Worm (Caenorhabditis elegans) whole organism, L1 larva: ENCODE results near the gene F48G7.5.

Experiments used
- C04F5.9 ChIP-seq: sonication (generic microtip); optimal IDR thresholded peaks from 2 replicates; lab custom pipeline; 2016; ENCODE audit warnings: missing genetic modification characterization, missing compliant biosample characterization
- F16B12.6 ChIP-seq: fragments of 150-350 bp; optimal IDR thresholded peaks from 2 replicates; lab custom pipeline; 2014; ENCODE audit warnings: missing biosample characterization, missing genetic modification characterization
- alr-1 ChIP-seq: fragments of 200-800 bp; sonication (Bioruptor generic); optimal IDR thresholded peaks from 2 replicates; lab custom pipeline; 2018; ENCODE audit warnings: borderline replicate concordance, mild to moderate bottlenecking, missing genetic modification characterization, missing compliant biosample characterization
- ama-1 ChIP-seq: fragments of 150-350 bp; optimal IDR thresholded peaks from 2 replicates; lab custom pipeline; 2014
- blmp-1 ChIP-seq: fragments of 150-350 bp; optimal IDR thresholded peaks from 2 replicates; lab custom pipeline; 2014; ENCODE audit warnings: missing biosample characterization, missing genetic modification characterization
- dpl-1 ChIP-seq, 3 experiments: fragments of 150-350 bp in 2 of 3; sonication (generic microtip) in 1 of 3; optimal IDR thresholded peaks; 2 replicates each; lab custom pipeline; 2014 to 2017; ENCODE audit warnings: missing biosample characterization in 3 of 3, missing genetic modification characterization in 3 of 3, missing genetic modification reagents in 3 of 3
- efl-3 ChIP-seq: fragments of 200-800 bp; sonication (Bioruptor generic); optimal IDR thresholded peaks from 2 replicates; lab custom pipeline; 2018; ENCODE audit warnings: mild to moderate bottlenecking, missing genetic modification characterization, missing compliant biosample characterization
- elt-2 ChIP-seq: sonication (generic microtip); optimal IDR thresholded peaks from 2 replicates; lab custom pipeline; 2016; ENCODE audit warnings: missing genetic modification characterization, mild to moderate bottlenecking, inconsistent platforms, missing compliant biosample characterization, missing genetic modification reagents
- elt-3 ChIP-seq, 6 experiments: fragments of 150-350 bp in 1 of 6; sonication (generic microtip); optimal IDR thresholded peaks; 2 replicates each; lab custom pipeline; 2017 to 2018; ENCODE audit warnings: missing biosample characterization in 6 of 6, missing genetic modification characterization in 6 of 6, inconsistent platforms in 1 of 6
- fos-1 ChIP-seq: fragments of 150-350 bp; optimal IDR thresholded peaks from 2 replicates; lab custom pipeline; 2014; ENCODE audit warnings: missing biosample characterization, missing genetic modification characterization
- hlh-17 ChIP-seq: fragments of 200-800 bp; sonication (Bioruptor generic); optimal IDR thresholded peaks from 2 replicates; lab custom pipeline; 2018; ENCODE audit warnings: missing genetic modification characterization, mild to moderate bottlenecking, missing compliant biosample characterization, moderate library complexity, borderline replicate concordance
- hlh-4 ChIP-seq: sonication (generic microtip); optimal IDR thresholded peaks from 2 replicates; lab custom pipeline; 2016; ENCODE audit warnings: mild to moderate bottlenecking, missing genetic modification characterization, missing compliant biosample characterization
- jun-1 ChIP-seq: fragments of 150-350 bp; optimal IDR thresholded peaks from 2 replicates; lab custom pipeline; 2014; ENCODE audit warnings: missing biosample characterization, missing genetic modification reagents, missing genetic modification characterization
- lin-15B ChIP-seq: fragments of 150-350 bp; sonication (generic microtip); optimal IDR thresholded peaks from 3 replicates; lab custom pipeline; 2014; ENCODE audit warnings: missing biosample characterization, missing genetic modification characterization
- lin-35 ChIP-seq, 2 experiments: fragments of 150-350 bp; optimal IDR thresholded peaks; 2 replicates each; lab custom pipeline; 2014; ENCODE audit warnings: missing biosample characterization in 2 of 2, missing genetic modification characterization in 2 of 2, missing genetic modification reagents in 2 of 2
- lin-39 ChIP-seq: fragments of 150-350 bp; optimal IDR thresholded peaks from 2 replicates; lab custom pipeline; 2014; ENCODE audit warnings: missing biosample characterization, missing genetic modification reagents, missing genetic modification characterization
- mdl-1 ChIP-seq, 2 experiments: fragments of 150-350 bp; optimal IDR thresholded peaks; 2 replicates each; lab custom pipeline; 2014 to 2017; ENCODE audit warnings: missing biosample characterization in 2 of 2, missing genetic modification characterization in 2 of 2, inconsistent platforms in 1 of 2
- mef-2 ChIP-seq: fragments of 150-350 bp; optimal IDR thresholded peaks from 2 replicates; lab custom pipeline; 2014; ENCODE audit warnings: missing biosample characterization, missing genetic modification characterization
- nhr-11 ChIP-seq: fragments of 150-350 bp; optimal IDR thresholded peaks from 2 replicates; lab custom pipeline; 2014; ENCODE audit warnings: missing biosample characterization, missing genetic modification characterization
- nhr-19 ChIP-seq: fragments of 200-800 bp; sonication (Bioruptor generic); conservative IDR thresholded peaks from 2 replicates; pipeline ENCODE4 v1.3.6; 2022; ENCODE audit warnings: missing genetic modification characterization, missing compliant biosample characterization
- nhr-20 ChIP-seq: sonication (generic microtip); optimal IDR thresholded peaks from 2 replicates; lab custom pipeline; 2016; ENCODE audit warnings: mild to moderate bottlenecking, missing genetic modification characterization, missing compliant biosample characterization
- nhr-28 ChIP-seq: fragments of 150-350 bp; optimal IDR thresholded peaks from 2 replicates; lab custom pipeline; 2014; ENCODE audit warnings: missing biosample characterization, missing genetic modification characterization
- nhr-77 ChIP-seq: fragments of 150-350 bp; optimal IDR thresholded peaks from 2 replicates; lab custom pipeline; 2014; ENCODE audit warnings: missing biosample characterization, missing genetic modification characterization
- nhr-85 ChIP-seq: sonication (generic microtip); peaks from one replicate; lab custom pipeline; 2016; ENCODE audit warnings: missing genetic modification characterization, inconsistent platforms, missing compliant biosample characterization
- pqm-1 ChIP-seq: sonication (generic microtip); optimal IDR thresholded peaks from 3 replicates; lab custom pipeline; 2017; ENCODE audit warnings: missing biosample characterization, missing genetic modification characterization
- rnt-1 ChIP-seq: sonication (generic microtip); optimal IDR thresholded peaks from 2 replicates; lab custom pipeline; 2016; ENCODE audit warnings: mild to moderate bottlenecking, missing genetic modification characterization, moderate library complexity, missing compliant biosample characterization
- skn-1 ChIP-seq: fragments of 150-350 bp; optimal IDR thresholded peaks from 2 replicates; lab custom pipeline; 2014; ENCODE audit warnings: missing biosample characterization, missing genetic modification characterization
- snu-23 ChIP-seq: sonication (generic microtip); optimal IDR thresholded peaks from 2 replicates; lab custom pipeline; 2016; ENCODE audit warnings: missing genetic modification characterization, missing compliant biosample characterization
- sox-4 ChIP-seq: sonication (generic microtip); optimal IDR thresholded peaks from 2 replicates; lab custom pipeline; 2016; ENCODE audit warnings: missing genetic modification characterization, missing compliant biosample characterization
- tbx-2 ChIP-seq: sonication (generic microtip); optimal IDR thresholded peaks from 2 replicates; lab custom pipeline; 2016; ENCODE audit warnings: missing genetic modification characterization, missing compliant biosample characterization
- unc-130 ChIP-seq: fragments of 150-350 bp; optimal IDR thresholded peaks from 2 replicates; lab custom pipeline; 2017; ENCODE audit warnings: missing biosample characterization, missing genetic modification characterization, inconsistent platforms
- unc-62 ChIP-seq: fragments of 150-350 bp; optimal IDR thresholded peaks from 2 replicates; lab custom pipeline; 2014; ENCODE audit warnings: missing biosample characterization, missing genetic modification reagents, missing genetic modification characterization
- unc-86 ChIP-seq: sonication (generic microtip); optimal IDR thresholded peaks from 2 replicates; lab custom pipeline; 2016; ENCODE audit warnings: missing genetic modification characterization, missing compliant biosample characterization
- vab-15 ChIP-seq: sonication (generic microtip); optimal IDR thresholded peaks from 2 replicates; lab custom pipeline; 2017; ENCODE audit warnings: missing genotype, mild to moderate bottlenecking, missing genetic modification characterization, missing compliant biosample characterization
- xbp-1 ChIP-seq: sonication (generic microtip); optimal IDR thresholded peaks from 2 replicates; lab custom pipeline; 2016; ENCODE audit warnings: missing genetic modification characterization, missing compliant biosample characterization

F48G7.5 gene

DNA sequence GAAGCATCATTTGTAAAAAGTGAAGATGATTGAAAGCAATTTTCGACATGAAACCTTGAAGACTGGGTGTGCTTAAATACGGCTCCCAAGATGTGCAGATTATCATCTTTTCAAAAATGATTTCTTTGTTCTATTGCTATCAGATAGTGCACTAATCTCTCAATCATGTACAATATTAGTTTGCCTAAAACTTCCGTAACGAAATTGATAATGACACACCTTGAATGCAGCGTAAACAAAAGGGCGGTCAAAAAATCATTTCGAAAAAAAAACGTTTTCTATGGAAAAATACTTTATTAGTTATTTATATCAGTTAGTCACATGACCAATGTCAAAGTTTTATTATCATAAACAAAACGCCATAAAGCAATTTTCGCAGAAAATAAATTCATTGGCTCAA lies at the start of gene F48G7.5:
F48G7.5 (minus strand) TSS at position 34 of the 400 bp plus-strand sequence.
- no peak for TF ChIP-seq elt-3 (tag; optimal IDR thresholded peaks at IDR 0.05; lab: Kevin White, UChicago)
- peak; percentile 29 for TF ChIP-seq elt-2

DNA sequence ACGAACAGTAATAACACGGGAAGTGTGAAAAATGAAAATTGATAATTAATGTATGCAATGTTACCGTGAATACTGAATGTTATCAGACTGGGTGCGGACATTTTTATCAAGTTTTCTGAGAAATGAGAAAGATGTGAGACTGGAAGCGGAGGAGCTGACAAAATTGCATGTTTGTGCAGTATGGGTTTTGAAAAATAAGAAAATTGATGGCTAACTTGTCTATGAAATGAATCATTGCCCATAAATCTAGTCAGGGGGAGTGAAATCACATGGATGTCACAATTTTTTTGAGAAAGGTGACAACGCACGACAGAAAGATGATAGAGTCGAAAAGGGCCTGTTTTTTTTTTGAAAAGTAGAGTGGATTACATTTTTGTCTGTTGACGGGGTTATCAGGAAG lies 48.6 kb upstream of the F48G7.5 start, which contains the start of gene sru-24:
sru-24 (minus strand) TSS at position 101 of the 400 bp plus-strand sequence.
- TF ChIP-seq tbx-2 (tag; lab: Kevin White, UChicago) (no peak), nhr-85 (tag; lab: Kevin White, UChicago) (peak; percentile 6)

DNA sequence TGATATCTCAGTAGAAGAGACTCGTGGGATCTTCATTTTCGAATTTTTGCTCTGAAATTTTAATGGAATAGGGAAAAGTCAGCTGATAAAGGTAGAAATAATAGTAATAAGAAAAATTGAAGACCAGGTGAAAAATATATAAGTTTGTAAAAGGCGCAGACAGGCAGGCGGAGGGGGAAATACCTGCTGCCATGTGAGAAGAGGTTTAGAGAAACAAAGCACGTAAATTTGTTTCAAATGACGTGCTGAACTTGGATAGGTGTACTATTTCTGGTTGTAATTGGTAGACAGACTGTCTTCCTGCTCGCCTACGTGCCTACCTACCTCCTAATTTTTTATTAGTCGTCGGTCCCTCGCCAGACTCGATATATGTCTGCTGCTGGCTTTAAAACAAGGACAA lies 44.7 kb upstream of the F48G7.5 start, which contains the start of gene nhr-180:
nhr-180 (minus strand) TSS at position 52 of the 400 bp plus-strand sequence.
- TF ChIP-seq snu-23: peak; percentile 27
- no peak for TF ChIP-seq nhr-77
- no peak for TF ChIP-seq hlh-17 (GFP tag; lab: Kevin White, UChicago)
- TF ChIP-seq lin-15B (tag; lab: Kevin White, UChicago): no peak
- TF ChIP-seq unc-130 (tag; lab: Kevin White, UChicago): no peak
- TF ChIP-seq unc-62 (GFP tag; lab: Kevin White, UChicago): no peak
- TF ChIP-seq sox-4 (tag; lab: Kevin White, UChicago): no peak
- no peak for TF ChIP-seq jun-1 (tag; lab: Kevin White, UChicago)
- no peak for TF ChIP-seq efl-3
- 0 out of 2 replicates have a peak, but pooled peaks have one; percentile 7 for TF ChIP-seq nhr-19 (GFP tag; lab: Robert Waterston, UW)
- peak; percentile 8 for TF ChIP-seq elt-2
- TF ChIP-seq rnt-1 (tag; lab: Kevin White, UChicago): no peak
- peak in 1 of 2 experiments; percentile 61 for TF ChIP-seq mdl-1 (tag; optimal IDR thresholded peaks at IDR 0.05; lab: Kevin White, UChicago)
- peak; percentile 17 for TF ChIP-seq xbp-1 (tag; lab: Kevin White, UChicago)
- peak; percentile 29 for TF ChIP-seq blmp-1 (tag; lab: Kevin White, UChicago)
- TF ChIP-seq lin-35 (GFP tag; optimal IDR thresholded peaks at IDR 0.05; lab: Kevin White, UChicago): peak in 1 of 2 experiments; percentile 52
- peak; percentile 14 for TF ChIP-seq nhr-20 (tag; lab: Kevin White, UChicago)
- TF ChIP-seq elt-3 (tag; optimal IDR thresholded peaks at IDR 0.05; lab: Kevin White, UChicago): peak in 1 of 6 experiments; percentile 8
- peak; percentile 0 for TF ChIP-seq skn-1 (tag; lab: Kevin White, UChicago)

DNA sequence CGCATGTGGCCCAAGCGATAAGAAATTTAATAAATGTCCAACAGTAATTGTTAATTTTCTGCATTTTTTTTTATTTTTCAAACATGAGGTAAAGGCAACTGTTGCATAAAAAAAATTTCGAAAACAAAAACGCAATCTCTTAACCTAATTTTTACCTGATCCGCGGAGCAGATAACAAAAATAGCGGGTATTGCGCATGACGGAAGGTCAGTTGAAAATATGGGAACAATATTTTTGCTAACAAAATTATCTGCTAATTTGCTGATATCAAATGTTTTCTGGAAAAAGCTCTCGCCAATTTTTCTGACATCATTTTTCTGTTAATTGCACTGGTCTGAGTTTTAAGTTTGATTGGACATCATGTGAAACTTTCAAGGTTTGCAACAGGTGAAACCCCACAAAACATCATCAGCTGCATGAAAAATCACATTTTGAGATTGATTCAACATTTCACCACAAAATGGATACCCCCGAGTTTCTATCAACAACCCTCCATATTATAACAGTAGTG lies 41.7 kb upstream of the F48G7.5 start, which contains the start of the genes F31F4.11 and srh-266:
F31F4.11 (minus strand) TSS at position 101 of the 511 bp plus-strand sequence.
srh-266 (plus strand) TSS at position 461 of the 511 bp plus-strand sequence.
- no peak for TF ChIP-seq pqm-1 (tag; lab: Kevin White, UChicago)
- TF ChIP-seq hlh-4 (tag; lab: Kevin White, UChicago): peak; percentile 14

DNA sequence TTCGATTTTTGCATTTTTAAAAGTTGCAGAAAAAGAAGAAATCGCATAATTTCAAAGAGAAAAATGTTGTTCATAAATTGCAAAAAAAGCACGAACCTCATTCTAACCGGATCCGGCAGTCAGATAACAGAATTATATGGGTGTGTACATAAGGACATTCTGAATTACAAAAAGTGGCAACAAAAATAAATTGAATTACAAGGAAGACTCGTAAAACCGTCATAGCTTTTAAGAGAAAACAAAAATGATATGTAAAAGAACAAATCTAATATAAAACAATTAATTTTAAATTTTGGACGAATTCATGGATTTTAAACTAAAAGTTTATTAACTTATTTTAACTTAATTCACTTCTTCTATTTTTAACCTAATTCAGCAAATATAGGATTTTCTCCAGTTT lies 37.5 kb upstream of the F48G7.5 start, which contains the start of gene F31F4.17:
F31F4.17 (minus strand) TSS at position 101 of the 400 bp plus-strand sequence.
- TF ChIP-seq blmp-1 (tag; lab: Kevin White, UChicago) (no peak), ama-1 (lab: Kevin White, UChicago) (no peak), fos-1 (no peak), nhr-28 (tag; lab: Kevin White, UChicago) (no peak), dpl-1 (GFP tag; optimal IDR thresholded peaks at IDR 0.05; lab: Kevin White, UChicago) (no peak), lin-39 (tag; lab: Kevin White, UChicago) (no peak), nhr-85 (tag; lab: Kevin White, UChicago) (no peak), efl-3 (no peak), unc-86 (tag; lab: Kevin White, UChicago) (no peak), nhr-11 (tag; lab: Kevin White, UChicago) (no peak), C04F5.9 (tag; lab: Kevin White, UChicago) (no peak), nhr-77 (no peak), alr-1 (tag; lab: Kevin White, UChicago) (no peak), lin-35 (GFP tag; optimal IDR thresholded peaks at IDR 0.05; lab: Kevin White, UChicago) (no peak), vab-15 (tag; lab: Kevin White, UChicago) (no peak), mef-2 (tag; lab: Kevin White, UChicago) (no peak), F16B12.6 (tag; lab: Kevin White, UChicago) (no peak)
